Worm (Caenorhabditis elegans) whole organism, L2 larva: ENCODE results near the gene gldi-6.

Experiments
- ZK546.5 ChIP-seq: sonication (generic microtip); optimal IDR thresholded peaks from 2 replicates; lab custom pipeline; 2017; ENCODE audit warnings: missing biosample characterization, missing genetic modification characterization
- blmp-1 ChIP-seq: sonication (generic microtip); optimal IDR thresholded peaks from 2 replicates; lab custom pipeline; 2017; ENCODE audit warnings: missing genetic modification characterization, mild to moderate bottlenecking, missing compliant biosample characterization, antibody characterized with exemption, moderate library complexity; ENCODE audit not compliant: insufficient read depth
- egl-27 ChIP-seq: sonication (generic microtip); optimal IDR thresholded peaks from 3 replicates; lab custom pipeline; 2017; ENCODE audit warnings: missing biosample characterization, missing genetic modification reagents, missing genetic modification characterization
- fos-1 ChIP-seq: fragments of 150-350 bp; optimal IDR thresholded peaks from 2 replicates; lab custom pipeline; 2014; ENCODE audit warnings: missing biosample characterization, missing genetic modification characterization
- lin-11 ChIP-seq: fragments of 150-350 bp; sonication (generic microtip); optimal IDR thresholded peaks from 2 replicates; lab custom pipeline; 2014; ENCODE audit warnings: missing biosample characterization, missing genetic modification characterization, inconsistent platforms, mixed read lengths
- lsy-2 ChIP-seq, 2 experiments: fragments of 150-350 bp in 1 of 2; sonication (generic microtip) in 1 of 2; optimal IDR thresholded peaks; 2 replicates each; lab custom pipeline; 2014 to 2017; ENCODE audit warnings: missing biosample characterization in 2 of 2, missing genetic modification characterization in 2 of 2
- nhr-10 ChIP-seq: sonication (generic microtip); optimal IDR thresholded peaks from 2 replicates; lab custom pipeline; 2017; ENCODE audit warnings: missing biosample characterization, missing genetic modification characterization
- nhr-12 ChIP-seq: fragments of 150-350 bp; optimal IDR thresholded peaks from 2 replicates; lab custom pipeline; 2014; ENCODE audit warnings: missing biosample characterization, missing genetic modification characterization
- nhr-237 ChIP-seq: fragments of 150-350 bp; optimal IDR thresholded peaks from 2 replicates; lab custom pipeline; 2014; ENCODE audit warnings: missing biosample characterization, missing genetic modification characterization
- nhr-25 ChIP-seq: fragments of 150-350 bp; sonication (generic microtip); optimal IDR thresholded peaks from 3 replicates; lab custom pipeline; 2014; ENCODE audit warnings: missing biosample characterization, missing genetic modification characterization
- snpc-4 ChIP-seq: fragments of 150-350 bp; optimal IDR thresholded peaks from 2 replicates; lab custom pipeline; 2014; ENCODE audit warnings: missing biosample characterization, missing genetic modification characterization
- unc-39 ChIP-seq: fragments of 150-350 bp; optimal IDR thresholded peaks from 2 replicates; lab custom pipeline; 2014; ENCODE audit warnings: missing biosample characterization, missing genetic modification characterization
- ztf-11 ChIP-seq: sonication (generic microtip); optimal IDR thresholded peaks from 2 replicates; lab custom pipeline; 2017; ENCODE audit warnings: missing biosample characterization, missing genetic modification characterization

- no peak for TF ChIP-seq ztf-11 (tag; lab: Kevin White, UChicago)
- no peak for TF ChIP-seq blmp-1 (tag; lab: Kevin White, UChicago)
- TF ChIP-seq fos-1 (tag; lab: Kevin White, UChicago), result no peak
- no peak for TF ChIP-seq nhr-237 (tag; lab: Kevin White, UChicago)
- no peak for TF ChIP-seq nhr-12 (tag; lab: Kevin White, UChicago)
- no peak for TF ChIP-seq unc-39 (tag; lab: Kevin White, UChicago)
- no peak for TF ChIP-seq lin-11 (tag; lab: Kevin White, UChicago)
- TF ChIP-seq ZK546.5 (tag; lab: Kevin White, UChicago), result no peak
- TF ChIP-seq egl-27, result no peak
- no peak for TF ChIP-seq lsy-2 (tag; optimal IDR thresholded peaks at IDR 0.05; lab: Kevin White, UChicago)
- TF ChIP-seq nhr-25 (tag; lab: Kevin White, UChicago), result no peak
- TF ChIP-seq snpc-4 (tag; lab: Kevin White, UChicago), result no peak
- TF ChIP-seq nhr-10 (tag; lab: Kevin White, UChicago), result no peak
These were observed 29.8 kb downstream of the gldi-6 start for ce11 chrII:3476536-3476935.
